Fruit fly (Drosophila melanogaster): ENCODE measurements around the gene CG14610.

CG14610 gene

dm6 chr3R:7130827-7131226, 13.3 kb downstream of the CG14610 start:
- TF ChIP-seq insv (optimal IDR thresholded peaks at IDR 0.05), result no peak

DNA sequence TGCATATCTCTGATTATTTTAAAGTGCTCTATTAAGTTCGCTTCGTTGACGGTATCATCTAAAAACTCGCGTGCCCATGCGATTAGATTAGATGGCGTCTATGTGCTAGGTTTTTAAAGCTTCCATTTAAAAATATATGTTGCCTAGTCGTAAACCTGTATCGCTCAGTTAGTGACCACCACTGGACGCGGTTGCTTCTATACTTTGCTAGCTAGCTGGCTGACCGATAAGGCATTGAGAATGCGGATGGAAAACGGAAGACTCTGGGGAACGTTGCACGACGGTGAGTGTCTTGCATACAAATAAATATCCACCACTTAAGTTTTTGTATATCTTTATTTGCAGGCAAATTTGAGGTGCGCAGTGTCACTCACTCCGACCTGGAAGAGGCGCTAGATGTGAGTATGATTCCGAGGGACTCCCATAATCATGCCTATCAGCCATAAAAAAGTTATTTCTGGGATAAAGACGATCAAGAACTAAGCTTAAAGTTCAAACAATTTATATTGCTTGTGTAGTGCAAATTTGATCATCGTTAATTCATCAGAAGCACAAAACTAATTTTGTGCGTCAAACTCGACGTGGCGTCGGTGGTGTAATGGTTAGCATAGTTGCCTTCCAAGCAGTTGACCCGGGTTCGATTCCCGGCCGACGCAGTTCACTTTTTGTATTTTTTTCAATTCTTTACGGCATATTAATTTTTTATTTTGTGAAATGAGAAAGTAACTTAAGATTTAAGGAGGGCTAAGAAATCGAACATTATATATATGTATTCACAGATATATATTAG, 14.6 kb downstream of the CG14610 start, which contains the start of gene CG31248:
Gene CG31248 (plus strand): TSS at position 41 of the 790 bp plus-strand sequence.
- no peak for TF ChIP-seq ttk (optimal IDR thresholded peaks at IDR 0.05)
- TF ChIP-seq Myc (optimal IDR thresholded peaks at IDR 0.05), result no peak
- no peak for TF ChIP-seq psq (optimal IDR thresholded peaks at IDR 0.05)
- TF ChIP-seq insv (optimal IDR thresholded peaks at IDR 0.05), result no peak
- TF ChIP-seq Sin3A (optimal IDR thresholded peaks at IDR 0.05), result no peak
- TF ChIP-seq h (optimal IDR thresholded peaks at IDR 0.05), result no peak

DNA sequence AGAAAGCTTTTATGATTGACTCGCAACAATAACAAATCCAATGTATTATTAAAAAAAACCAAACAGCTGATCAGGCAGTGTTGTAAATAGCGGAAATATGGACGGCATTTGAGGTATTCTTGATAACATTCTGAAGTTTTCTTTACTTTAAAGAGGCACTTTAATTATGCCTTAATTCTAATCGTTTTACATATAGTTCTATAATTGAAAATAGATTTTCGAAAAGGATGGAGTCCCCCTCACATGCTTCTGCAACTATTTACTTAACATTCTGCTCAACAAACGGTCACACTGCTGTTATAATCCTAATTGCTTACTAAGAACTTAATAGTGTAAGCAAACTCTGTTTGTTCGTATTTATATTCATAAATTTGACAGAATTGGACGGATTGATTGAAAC, 16.1 kb downstream of the CG14610 start, which contains the start of gene CG10068:
Gene CG10068 (minus strand): TSS at position 62 of the 400 bp plus-strand sequence.
- TF ChIP-seq psq (optimal IDR thresholded peaks at IDR 0.05), result no peak
- TF ChIP-seq ttk (optimal IDR thresholded peaks at IDR 0.05), result no peak
- TF ChIP-seq Sin3A (optimal IDR thresholded peaks at IDR 0.05), result no peak
- no peak for TF ChIP-seq Myc (optimal IDR thresholded peaks at IDR 0.05)
- TF ChIP-seq h (optimal IDR thresholded peaks at IDR 0.05), result no peak
- TF ChIP-seq insv (optimal IDR thresholded peaks at IDR 0.05), result no peak

- no peak for TF ChIP-seq h (optimal IDR thresholded peaks at IDR 0.05)
- no peak for TF ChIP-seq psq (optimal IDR thresholded peaks at IDR 0.05)
- no peak for TF ChIP-seq Myc (optimal IDR thresholded peaks at IDR 0.05)
- peak; percentile 53 for TF ChIP-seq Sin3A (optimal IDR thresholded peaks at IDR 0.05)
- no peak for TF ChIP-seq insv (optimal IDR thresholded peaks at IDR 0.05)
- TF ChIP-seq ttk (optimal IDR thresholded peaks at IDR 0.05), result no peak
Measured at dm6 chr3R:7124109-7124639, 19.9 kb downstream of the CG14610 start, which contains the start of the genes Alh and CG10098. Alh (minus strand) TSS chr3R:7124185. CG10098 (plus strand) TSS chr3R:7124548.

DNA sequence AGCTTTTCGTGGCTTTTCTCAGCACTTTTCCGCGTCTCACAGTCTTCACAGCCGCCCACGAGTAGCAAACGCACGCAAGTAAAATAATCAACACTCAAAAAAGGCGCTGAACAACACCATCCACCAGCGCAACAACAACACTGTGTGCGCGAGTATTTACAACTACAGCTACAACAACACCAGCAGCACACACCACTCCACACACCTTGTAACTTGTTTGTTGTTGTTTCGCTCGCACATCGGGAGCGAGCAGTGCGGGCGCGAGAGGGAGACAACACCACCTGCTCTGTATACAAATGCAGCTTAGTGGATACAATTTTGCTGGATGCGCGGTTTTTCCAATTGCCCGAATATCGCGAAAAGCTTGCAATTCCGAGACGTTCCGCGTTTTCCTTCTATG, 20.4 kb downstream of the CG14610 start:
- TF ChIP-seq psq (optimal IDR thresholded peaks at IDR 0.05) (no peak), ttk (optimal IDR thresholded peaks at IDR 0.05) (no peak), Myc (optimal IDR thresholded peaks at IDR 0.05) (no peak), h (optimal IDR thresholded peaks at IDR 0.05) (no peak), Sin3A (optimal IDR thresholded peaks at IDR 0.05) (no peak), insv (optimal IDR thresholded peaks at IDR 0.05) (no peak)

dm6 chr3R:7123073-7123572, 21.0 kb downstream of the CG14610 start:
- TF ChIP-seq psq (optimal IDR thresholded peaks at IDR 0.05) (no peak), h (optimal IDR thresholded peaks at IDR 0.05) (no peak), Myc (optimal IDR thresholded peaks at IDR 0.05) (no peak), insv (optimal IDR thresholded peaks at IDR 0.05) (no peak), ttk (optimal IDR thresholded peaks at IDR 0.05) (no peak), Sin3A (optimal IDR thresholded peaks at IDR 0.05) (no peak)

DNA sequence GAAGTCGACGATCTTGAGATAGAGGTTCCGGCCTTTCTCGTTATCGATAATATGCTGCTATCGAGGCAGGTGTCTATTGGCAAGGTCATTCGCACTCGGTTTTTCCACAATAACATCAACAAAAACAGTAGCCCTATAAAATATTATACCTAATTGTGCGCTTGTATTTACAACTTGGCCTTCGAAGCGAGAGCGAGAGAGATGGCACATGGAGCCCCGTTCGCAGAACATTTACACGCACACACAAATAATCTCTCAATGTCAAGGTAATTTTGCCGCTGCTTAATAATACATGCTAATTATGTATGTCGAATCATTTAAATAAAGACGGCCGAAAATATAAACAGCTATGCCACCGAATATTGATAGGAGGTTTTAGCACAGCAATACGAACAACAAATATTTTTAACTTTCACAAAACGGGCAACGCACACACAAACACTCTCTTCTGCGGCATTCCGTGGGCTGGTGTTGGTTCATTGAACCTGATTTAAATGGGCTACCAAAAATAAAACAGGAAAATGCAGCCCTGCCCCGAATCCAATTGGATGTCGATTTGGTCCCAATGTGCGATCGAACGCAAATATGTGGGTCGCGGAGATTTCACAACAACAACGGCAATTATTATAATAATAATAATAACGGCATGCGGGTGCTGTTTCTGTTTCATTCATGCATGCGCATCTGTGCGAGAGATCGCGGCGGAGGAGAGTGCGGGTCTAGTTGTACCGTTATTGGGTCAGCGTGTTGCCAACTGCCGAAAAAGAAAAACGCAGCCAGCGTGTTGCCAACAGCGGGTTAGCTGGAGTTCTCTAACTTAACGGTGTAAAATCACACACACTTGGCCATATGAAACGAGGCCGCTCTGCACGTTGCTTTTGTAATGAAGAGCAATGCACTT, 21.7 kb downstream of the CG14610 start:
- TF ChIP-seq insv (optimal IDR thresholded peaks at IDR 0.05), result no peak
- TF ChIP-seq psq (optimal IDR thresholded peaks at IDR 0.05), result no peak
- TF ChIP-seq Myc (optimal IDR thresholded peaks at IDR 0.05), result no peak
- no peak for TF ChIP-seq h (optimal IDR thresholded peaks at IDR 0.05)
- TF ChIP-seq Sin3A (optimal IDR thresholded peaks at IDR 0.05), result no peak
- TF ChIP-seq ttk (optimal IDR thresholded peaks at IDR 0.05), result no peak

dm6 chr3R:7117590-7117989, 26.5 kb downstream of the CG14610 start, which contains the start of gene Mlp84B:
Mlp84B (minus strand) TSS chr3R:7117732.
- TF ChIP-seq psq (optimal IDR thresholded peaks at IDR 0.05), result no peak

DNA sequence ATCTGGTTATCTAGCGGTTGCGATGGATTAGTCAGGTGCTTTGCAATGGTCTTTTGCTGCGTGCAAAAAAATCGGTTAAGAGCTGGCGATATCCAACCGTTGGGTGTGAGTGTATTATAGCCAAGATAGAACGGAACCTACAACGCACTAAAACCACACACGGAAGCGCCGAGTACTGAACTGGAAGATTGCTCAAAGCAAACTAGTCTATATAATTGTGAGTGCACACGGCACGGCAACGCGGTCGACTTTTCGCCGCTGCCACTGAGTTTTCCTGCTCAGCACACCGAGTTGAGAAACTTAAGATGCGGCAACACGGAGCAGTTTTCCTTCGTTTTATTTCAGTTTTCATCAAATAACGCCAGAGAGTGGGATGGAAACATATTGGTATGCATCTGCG, 27.6 kb downstream of the CG14610 start:
- TF ChIP-seq psq (optimal IDR thresholded peaks at IDR 0.05), result no peak
- no peak for TF ChIP-seq ttk (optimal IDR thresholded peaks at IDR 0.05)
- no peak for TF ChIP-seq h (optimal IDR thresholded peaks at IDR 0.05)
- TF ChIP-seq Myc (optimal IDR thresholded peaks at IDR 0.05), result no peak
- no peak for TF ChIP-seq insv (optimal IDR thresholded peaks at IDR 0.05)
- no peak for TF ChIP-seq Sin3A (optimal IDR thresholded peaks at IDR 0.05)

- no peak for TF ChIP-seq Sin3A (optimal IDR thresholded peaks at IDR 0.05)
Measured at dm6 chr3R:7112977-7113376, 31.1 kb downstream of the CG14610 start.

DNA sequence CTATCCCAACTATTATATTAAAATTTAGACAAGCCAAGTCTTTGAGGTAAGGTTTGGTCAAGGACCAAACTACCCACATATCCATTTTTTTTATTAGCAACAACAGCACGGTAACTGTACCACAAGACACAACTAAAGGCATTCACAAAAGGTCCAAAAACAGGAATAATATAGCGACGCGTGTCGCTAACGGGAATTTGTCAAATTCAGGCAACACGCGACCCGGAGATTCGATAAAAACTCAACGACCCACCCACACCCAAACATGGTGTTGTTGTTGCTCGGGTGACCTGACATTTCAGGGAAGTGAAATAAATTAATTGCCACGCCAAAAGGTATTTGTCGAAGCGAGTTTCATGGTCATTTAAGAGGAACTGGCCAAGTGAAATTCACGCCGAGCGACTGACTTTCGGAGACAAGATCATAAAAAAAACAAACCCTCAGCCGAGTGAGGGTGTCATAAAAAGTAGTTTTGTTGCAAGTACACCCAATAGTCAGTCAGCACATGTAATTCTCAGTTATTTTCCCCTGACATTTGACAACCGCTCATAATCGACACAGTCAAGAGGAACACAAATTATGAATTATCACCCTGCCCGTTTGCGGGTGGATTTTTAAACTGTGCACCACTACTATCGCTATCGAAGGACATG, 32.8 kb downstream of the CG14610 start:
- TF ChIP-seq psq (optimal IDR thresholded peaks at IDR 0.05) (no peak), h (optimal IDR thresholded peaks at IDR 0.05) (no peak), Sin3A (optimal IDR thresholded peaks at IDR 0.05) (no peak), Myc (optimal IDR thresholded peaks at IDR 0.05) (no peak), ttk (optimal IDR thresholded peaks at IDR 0.05) (no peak), insv (optimal IDR thresholded peaks at IDR 0.05) (no peak)

Measured in Kc167 (cell line).